Worm (Caenorhabditis elegans) whole organism, young adult: ENCODE results near the gene F14D7.18.

Experiments
- C06A6.2 ChIP-seq: fragments of 200-800 bp; sonication (Bioruptor generic); conservative IDR thresholded peaks from 2 replicates; pipeline ENCODE4 v1.3.6; 2022; ENCODE audit warnings: missing genetic modification characterization, missing compliant biosample characterization
- efl-1 ChIP-seq: fragments of 150-350 bp; optimal IDR thresholded peaks from 2 replicates; lab custom pipeline; 2014; ENCODE audit warnings: missing biosample characterization, missing genetic modification reagents, missing genetic modification characterization
- ztf-25 ChIP-seq: fragments of 200-800 bp; sonication (Bioruptor generic); IDR thresholded peaks from 2 replicates; pipeline ENCODE4 v1.3.6; 2022; ENCODE audit warnings: missing genetic modification reagents, missing genetic modification characterization, missing compliant biosample characterization

DNA sequence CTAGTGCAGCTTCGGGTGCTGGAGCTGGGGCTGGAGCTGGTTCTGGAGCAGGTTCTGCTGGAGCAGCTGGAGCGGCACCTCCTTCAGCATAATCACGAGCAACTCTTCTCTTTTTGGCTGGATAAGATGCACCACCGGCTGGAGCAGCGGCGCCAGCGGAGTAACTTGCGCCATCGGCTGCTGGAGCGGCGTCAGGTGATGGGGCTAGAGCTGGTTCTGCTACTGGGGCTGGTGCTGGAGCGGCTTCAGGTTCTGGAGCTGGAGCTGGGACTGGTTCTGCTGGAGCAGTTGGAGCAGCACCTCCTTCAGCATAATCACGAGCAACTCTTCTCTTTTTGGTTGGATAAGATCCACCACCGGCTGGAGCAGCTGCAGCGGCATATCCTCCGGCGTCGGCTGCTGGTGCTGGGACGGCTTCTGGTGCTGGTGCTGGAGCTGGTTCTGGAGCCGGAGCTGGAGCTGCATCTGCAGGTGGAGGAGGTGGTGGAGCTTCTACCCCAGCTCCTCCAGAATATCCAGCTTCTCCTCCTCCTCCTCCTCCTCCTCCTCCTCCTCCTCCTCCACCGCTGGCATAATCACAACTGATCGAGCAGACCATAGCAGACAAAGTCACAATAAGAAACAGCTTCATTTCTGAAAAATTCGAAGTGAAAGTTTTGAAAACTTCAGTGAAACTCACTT is 28.7 kb upstream of the F14D7.18 start, which contains the start of gene F47B8.13:
- no peak for TF ChIP-seq C06A6.2 (GFP tag; lab: Robert Waterston, UW)
- no peak for TF ChIP-seq ztf-25 (GFP tag; lab: Robert Waterston, UW)
- no peak for TF ChIP-seq efl-1 (GFP tag; lab: Kevin White, UChicago)
